Worm (Caenorhabditis elegans): ENCODE measurements around the gene urm-1.
A peak's percentile ranks its signal among the peaks of the same experiment; 100 is the strongest.

DNA sequence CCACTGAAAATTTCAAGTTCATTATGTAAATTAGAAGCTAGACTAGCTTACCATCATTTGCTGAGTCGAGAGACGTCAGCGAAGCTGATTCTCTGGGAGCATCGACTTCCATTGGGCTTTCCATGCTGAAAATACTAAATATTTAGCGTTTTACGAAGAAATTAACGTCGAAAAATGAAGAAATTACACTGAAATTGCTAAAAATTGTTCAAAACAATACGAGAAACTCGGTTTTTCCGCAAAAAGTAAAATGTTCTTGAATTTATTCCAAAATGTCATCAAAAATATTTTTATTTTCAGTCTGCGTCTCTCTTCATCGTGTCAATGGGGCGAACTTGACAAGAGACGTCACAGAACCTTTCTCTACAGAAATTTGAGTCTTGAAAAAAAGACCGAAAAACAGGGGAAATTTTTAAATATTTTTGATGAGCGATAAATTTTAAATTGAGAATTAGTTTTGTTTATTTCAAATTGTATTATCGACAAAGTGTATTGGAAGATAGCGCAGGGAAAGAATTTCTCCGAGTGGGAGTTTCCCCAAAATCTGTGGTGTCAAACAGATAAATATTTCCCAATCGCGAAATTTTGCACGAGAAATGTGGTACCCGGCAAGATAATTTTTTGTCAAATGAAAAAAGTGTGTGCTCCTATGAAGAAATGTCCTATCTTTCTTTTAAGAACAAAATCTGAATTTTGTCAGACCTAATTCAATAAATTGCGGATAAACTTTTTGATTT is 44.7 kb upstream of the urm-1 start, which contains the start of gene ecps-1:
- no peak for TF ChIP-seq attf-4 (tag; optimal IDR thresholded peaks at IDR 0.05)
- TF ChIP-seq ztf-11 (tag; optimal IDR thresholded peaks at IDR 0.05) = no peak
- no peak for TF ChIP-seq nhr-76 (tag; optimal IDR thresholded peaks at IDR 0.05)
- peak; percentile 12 for TF ChIP-seq fos-1 (tag; optimal IDR thresholded peaks at IDR 0.05)
- TF ChIP-seq nhr-25 (tag; optimal IDR thresholded peaks at IDR 0.05; ENCODE audit: borderline replicate concordance, insufficient read depth) = peak; percentile 28
- peak; percentile 99 for TF ChIP-seq lin-38 (GFP tag; IDR thresholded peaks at IDR 0.05)
- TF ChIP-seq aly-2 (tag; optimal IDR thresholded peaks at IDR 0.05) = no peak
- peak; percentile 34; the same call in 1 of the 2 replicates for TF ChIP-seq lin-1 (GFP tag; IDR thresholded peaks at IDR 0.05)
- TF ChIP-seq ceh-28 (tag; optimal IDR thresholded peaks at IDR 0.05) = no peak
- no peak for TF ChIP-seq nhr-237 (tag; optimal IDR thresholded peaks at IDR 0.05)

All from whole organism, L4 larva.